Fruit fly (Drosophila melanogaster): ENCODE data around the gene CG9588.
A peak's percentile ranks its signal among the peaks of the same experiment; 100 is the strongest.

The CG9588 gene

DNA sequence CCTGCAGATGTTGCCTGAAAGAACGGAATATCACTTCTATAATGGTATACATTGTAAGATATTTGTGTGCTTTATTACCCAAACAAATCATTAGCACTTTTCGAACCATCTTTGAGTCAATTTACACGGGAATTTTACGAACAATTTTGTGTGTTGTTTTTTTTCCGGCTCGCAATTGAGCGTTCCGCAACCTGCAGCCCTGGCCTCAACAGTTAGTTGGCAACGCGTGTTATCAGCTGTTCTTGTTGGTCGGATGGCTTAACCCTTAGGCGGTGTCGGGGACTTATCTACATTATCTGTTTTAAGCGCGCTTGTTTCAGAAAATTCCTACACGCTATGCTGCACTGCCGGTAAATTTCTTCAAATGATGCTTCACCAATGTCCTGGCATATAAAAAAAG, 34.2 kb upstream of the CG9588 start (continued):
- no peak for TF ChIP-seq CG6813 (GFP tag; optimal IDR thresholded peaks at IDR 0.05)
- TF ChIP-seq Hr39 (optimal IDR thresholded peaks at IDR 0.05): no peak
- TF ChIP-seq CG18011 (GFP tag; optimal IDR thresholded peaks at IDR 0.05): no peak
- TF ChIP-seq CG17912 (GFP tag; optimal IDR thresholded peaks at IDR 0.05): no peak
- TF ChIP-seq Rfx (GFP tag; IDR thresholded peaks at IDR 0.05): peak; percentile 47
- peak; percentile 37; the same call in 1 of the 2 replicates for TF ChIP-seq tna (GFP tag; IDR thresholded peaks at IDR 0.05; ENCODE audit: partially characterized antibody)
- TF ChIP-seq dan (GFP tag; IDR thresholded peaks at IDR 0.05): no peak
- peak; percentile 9 for TF ChIP-seq CG7987 (GFP tag; optimal IDR thresholded peaks at IDR 0.05)
- no peak for TF ChIP-seq CG1024 (GFP tag; IDR thresholded peaks at IDR 0.05)
- TF ChIP-seq CG10543 (GFP tag; optimal IDR thresholded peaks at IDR 0.05): no peak
- no peak for TF ChIP-seq Blimp-1 (GFP tag; optimal IDR thresholded peaks at IDR 0.05)
- peak; percentile 13 for TF ChIP-seq CG18599 (GFP tag; optimal IDR thresholded peaks at IDR 0.05)
- no peak for TF ChIP-seq Lpt (GFP tag; optimal IDR thresholded peaks at IDR 0.05)
- TF ChIP-seq zfh1 (GFP tag; IDR thresholded peaks at IDR 0.05): peak; percentile 45; the same call in 1 of the 3 replicates
- no peak for TF ChIP-seq Jarid2 (GFP tag; optimal IDR thresholded peaks at IDR 0.05)
- no peak for TF ChIP-seq trh (GFP tag; optimal IDR thresholded peaks at IDR 0.05)
- TF ChIP-seq mam (GFP tag; optimal IDR thresholded peaks at IDR 0.05): no peak
- no peak for TF ChIP-seq esg (GFP tag; conservative IDR thresholded peaks at IDR 0.05)
- no peak for TF ChIP-seq zf30C (GFP tag; optimal IDR thresholded peaks at IDR 0.05)
- no peak for TF ChIP-seq CG4328 (GFP tag; optimal IDR thresholded peaks at IDR 0.05)
- peak; percentile 26; the same call in 1 of the 2 replicates for TF ChIP-seq CG14014 (GFP tag; IDR thresholded peaks at IDR 0.05)
- TF ChIP-seq Kr (GFP tag; optimal IDR thresholded peaks at IDR 0.05): no peak
- TF ChIP-seq dimm (GFP tag; IDR thresholded peaks at IDR 0.05): no peak
- TF ChIP-seq D19A (tag; optimal IDR thresholded peaks at IDR 0.05): no peak
- TF ChIP-seq Scr (GFP tag; IDR thresholded peaks at IDR 0.05; ENCODE audit: partially characterized antibody): no peak
- TF ChIP-seq CG31365 (tag; optimal IDR thresholded peaks at IDR 0.05): peak; percentile 1
- no peak for TF ChIP-seq CG1792 (GFP tag; optimal IDR thresholded peaks at IDR 0.05)
- peak; percentile 40 for TF ChIP-seq CTCF (GFP tag; optimal IDR thresholded peaks at IDR 0.05)
- no peak for TF ChIP-seq tgo (GFP tag; IDR thresholded peaks at IDR 0.05)
- TF ChIP-seq CG12769 (tag; optimal IDR thresholded peaks at IDR 0.05): no peak
- no peak for TF ChIP-seq Atf3 (GFP tag; optimal IDR thresholded peaks at IDR 0.05)
- TF ChIP-seq sima (GFP tag; optimal IDR thresholded peaks at IDR 0.05): no peak
- no peak for TF ChIP-seq CG12071 (GFP tag; optimal IDR thresholded peaks at IDR 0.05)
- TF ChIP-seq tap (tag; optimal IDR thresholded peaks at IDR 0.05): no peak
- no peak for TF ChIP-seq kni (GFP tag; optimal IDR thresholded peaks at IDR 0.05)
- TF ChIP-seq CG34224 (GFP tag; IDR thresholded peaks at IDR 0.05; ENCODE audit: partially characterized antibody): 0 out of 3 replicates have a peak, but pooled peaks have one; percentile 26
- TF ChIP-seq NfI (GFP tag; optimal IDR thresholded peaks at IDR 0.05): no peak
- no peak for TF ChIP-seq pho (GFP tag; optimal IDR thresholded peaks at IDR 0.05)
- TF ChIP-seq eve (GFP tag; optimal IDR thresholded peaks at IDR 0.05): no peak
- TF ChIP-seq Meics (GFP tag; optimal IDR thresholded peaks at IDR 0.05): peak; percentile 23
- TF ChIP-seq CG43689 (GFP tag; IDR thresholded peaks at IDR 0.05): no peak
- no peak for TF ChIP-seq CrebB (tag; optimal IDR thresholded peaks at IDR 0.05)
- no peak for TF ChIP-seq CG3726 (GFP tag; IDR thresholded peaks at IDR 0.05)
- no peak for TF ChIP-seq Lim3 (GFP tag; IDR thresholded peaks at IDR 0.05)
- TF ChIP-seq CG33557 (GFP tag; optimal IDR thresholded peaks at IDR 0.05): no peak
- TF ChIP-seq CG9876 (GFP tag; optimal IDR thresholded peaks at IDR 0.05): no peak
- TF ChIP-seq Vsx1 (GFP tag; optimal IDR thresholded peaks at IDR 0.05): no peak
- no peak for TF ChIP-seq sob (GFP tag; IDR thresholded peaks at IDR 0.05)
- TF ChIP-seq MTF-1 (GFP tag; optimal IDR thresholded peaks at IDR 0.05; ENCODE audit: borderline replicate concordance): no peak
- TF ChIP-seq her (GFP tag; optimal IDR thresholded peaks at IDR 0.05): no peak
- TF ChIP-seq CG1602 (GFP tag; optimal IDR thresholded peaks at IDR 0.05): no peak
- no peak for TF ChIP-seq CG2129 (GFP tag; IDR thresholded peaks at IDR 0.05; ENCODE audit: partially characterized antibody)
